Worm (Caenorhabditis elegans): ENCODE results near the gene srd-35.

ce11 chrV:12963192-12963591 lies 984 bp upstream of the srd-35 start, which contains the start of gene hrg-9:
- TF ChIP-seq lsy-2 (tag; optimal IDR thresholded peaks at IDR 0.05) (peak in 1 of 2 experiments; percentile 28), mdl-1 (tag; optimal IDR thresholded peaks at IDR 0.05) (no peak), unc-62 (GFP tag; optimal IDR thresholded peaks at IDR 0.05 in 1 of 2) (no peak), unc-62 (tag; optimal IDR thresholded peaks at IDR 0.05) (no peak), ZK546.5 (tag; optimal IDR thresholded peaks at IDR 0.05) (no peak), fkh-10 (GFP tag; optimal IDR thresholded peaks at IDR 0.05) (no peak), lir-3 (tag; optimal IDR thresholded peaks at IDR 0.05) (no peak)

Data from whole organism, L4 larva.